Fruit fly (Drosophila melanogaster) whole organism: ENCODE measurements around the gene CG3841.

Experiments
- CG8478 ChIP-seq: fragments of >200 bp; optimal IDR thresholded peaks from 2 replicates; lab custom pipeline; 2018; ENCODE audit warnings: inconsistent platforms
- usp ChIP-seq: fragments of >200 bp; optimal IDR thresholded peaks from 2 replicates; lab custom pipeline; 2017; ENCODE audit warnings: missing biosample characterization, missing genetic modification characterization, mixed read lengths

DNA sequence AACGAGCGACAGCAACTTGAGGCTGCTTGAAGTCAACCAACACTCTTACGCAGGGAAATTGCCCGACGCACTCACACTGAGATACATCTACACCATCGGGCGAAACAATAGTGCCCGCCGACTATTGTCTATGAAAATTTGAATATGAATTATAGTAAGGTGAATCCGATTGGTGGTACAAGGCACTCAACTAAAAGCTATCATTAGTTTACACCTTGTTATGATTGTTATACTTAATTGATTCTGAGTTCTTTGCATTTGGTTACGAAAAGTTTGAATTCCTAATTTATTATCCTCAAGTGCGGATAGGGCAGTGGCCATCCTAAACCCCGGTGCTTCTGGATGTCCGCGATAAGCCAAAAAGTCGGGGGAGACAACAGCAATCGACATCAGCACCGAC lies 26.6 kb upstream of the CG3841 start:
- TF ChIP-seq usp (GFP tag; lab: Kevin White, UChicago) (no peak), CG8478 (no peak)
